Fruit fly (Drosophila melanogaster) whole organism, embryonic: ENCODE results near the gene Sf3b2.
A peak's percentile ranks its signal among the peaks of the same experiment; 100 is the strongest.

Experiments
- Abd-B ChIP-seq: fragments of 200-800 bp; sonication (Bioruptor generic); optimal IDR thresholded peaks from 2 replicates; lab custom pipeline; 2018; ENCODE audit warnings: missing biosample characterization, mild to moderate bottlenecking, missing genetic modification characterization, moderate library complexity
- Awh ChIP-seq: fragments of 200-800 bp; sonication (Bioruptor generic); IDR thresholded peaks from 2 replicates; pipeline ENCODE4, ENCODE4 v1.3.6; 2022; ENCODE audit warnings: missing biosample characterization, missing genetic modification characterization
- BEAF-32 ChIP-seq: fragments of 200-800 bp; sonication (Bioruptor generic); optimal IDR thresholded peaks from 3 replicates; lab custom pipeline; 2017; ENCODE audit warnings: missing biosample characterization, missing genetic modification characterization, mild to moderate bottlenecking, moderate library complexity, missing genetic modification reagents
- CG12071 ChIP-seq: fragments of 200-800 bp; sonication (Bioruptor generic); optimal IDR thresholded peaks from 3 replicates; lab custom pipeline; 2018; ENCODE audit warnings: missing biosample characterization, mild to moderate bottlenecking, missing genetic modification characterization
- CG12236 ChIP-seq: fragments of 200-800 bp; sonication (Bioruptor generic); optimal IDR thresholded peaks from 2 replicates; lab custom pipeline; 2016; ENCODE audit warnings: missing biosample characterization, missing genetic modification characterization
- CG14965 ChIP-seq: fragments of 200-800 bp; sonication (Bioruptor generic); optimal IDR thresholded peaks from 2 replicates; lab custom pipeline; 2016; ENCODE audit warnings: missing biosample characterization, missing genetic modification characterization, borderline replicate concordance
- CG15269 ChIP-seq: fragments of 200-800 bp; sonication (Bioruptor generic); optimal IDR thresholded peaks from 2 replicates; lab custom pipeline; 2018; ENCODE audit warnings: missing biosample characterization, mild to moderate bottlenecking, missing genetic modification characterization, moderate library complexity
- CG15479 ChIP-seq: fragments of 200-800 bp; sonication (Bioruptor generic); optimal IDR thresholded peaks from 3 replicates; lab custom pipeline; 2019; ENCODE audit warnings: missing biosample characterization, mild to moderate bottlenecking, missing genetic modification characterization, moderate library complexity
- CG15696 ChIP-seq: fragments of 200-800 bp; sonication (Bioruptor generic); optimal IDR thresholded peaks from 2 replicates; lab custom pipeline; 2019; ENCODE audit warnings: missing biosample characterization, mild to moderate bottlenecking, missing genetic modification characterization, moderate library complexity
- CG17359 ChIP-seq: fragments of 200-800 bp; sonication (Bioruptor generic); optimal IDR thresholded peaks from 3 replicates; lab custom pipeline; 2018; ENCODE audit warnings: missing biosample characterization, mild to moderate bottlenecking, missing genetic modification characterization, moderate library complexity
- CG17385 ChIP-seq: fragments of 200-800 bp; sonication (Bioruptor generic); optimal IDR thresholded peaks from 3 replicates; lab custom pipeline; 2018; ENCODE audit warnings: missing biosample characterization, mild to moderate bottlenecking, missing genetic modification characterization
- CG17612 ChIP-seq: fragments of 200-800 bp; sonication (Bioruptor generic); IDR thresholded peaks from 2 replicates; pipeline ENCODE4 v1.3.6; 2022; ENCODE audit warnings: missing biosample characterization, missing genetic modification characterization
- CG2120 ChIP-seq: fragments of 200-800 bp; sonication (Bioruptor generic); optimal IDR thresholded peaks from 3 replicates; lab custom pipeline; 2016; ENCODE audit warnings: missing biosample characterization, missing genetic modification characterization
- CG31365 ChIP-seq: fragments of 200-800 bp; sonication (Bioruptor generic); optimal IDR thresholded peaks from 2 replicates; lab custom pipeline; 2018; ENCODE audit warnings: missing biosample characterization, mild to moderate bottlenecking, missing genetic modification characterization
- CG3838 ChIP-seq: fragments of 200-800 bp; sonication (Bioruptor generic); optimal IDR thresholded peaks from 3 replicates; lab custom pipeline; 2016; ENCODE audit warnings: missing biosample characterization, missing genetic modification characterization
- CG5953 ChIP-seq: fragments of 200-800 bp; sonication (Bioruptor generic); IDR thresholded peaks from 2 replicates; pipeline ENCODE4 v1.3.6; 2022; ENCODE audit warnings: missing biosample characterization, missing genetic modification characterization
- CG6791 ChIP-seq: fragments of 200-800 bp; sonication (Bioruptor generic); IDR thresholded peaks from 3 replicates; pipeline ENCODE4 v1.3.6; 2022; ENCODE audit warnings: missing biosample characterization, missing genetic modification characterization; ENCODE audit not compliant: partially characterized antibody
- CG7745 ChIP-seq: fragments of 200-800 bp; sonication (Bioruptor generic); optimal IDR thresholded peaks from 2 replicates; lab custom pipeline; 2018; ENCODE audit warnings: missing biosample characterization, mild to moderate bottlenecking, missing genetic modification characterization, moderate library complexity
- CG7786 ChIP-seq: fragments of 200-800 bp; sonication (Bioruptor generic); optimal IDR thresholded peaks from 2 replicates; lab custom pipeline; 2016; ENCODE audit warnings: missing biosample characterization, missing genetic modification characterization
- CG8089 ChIP-seq: fragments of 200-800 bp; sonication (Bioruptor generic); optimal IDR thresholded peaks from 3 replicates; lab custom pipeline; 2016; ENCODE audit warnings: missing biosample characterization, missing genetic modification characterization
- CG8281 ChIP-seq: fragments of 200-800 bp; sonication (Bioruptor generic); optimal IDR thresholded peaks from 2 replicates; lab custom pipeline; 2018; ENCODE audit warnings: missing biosample characterization, mild to moderate bottlenecking, missing genetic modification characterization, moderate library complexity
- CG9437 ChIP-seq: fragments of 200-800 bp; sonication (Bioruptor generic); optimal IDR thresholded peaks from 2 replicates; lab custom pipeline; 2018; ENCODE audit warnings: missing biosample characterization, mild to moderate bottlenecking, missing genetic modification characterization
- CG9817 ChIP-seq: fragments of 200-800 bp; sonication (Bioruptor generic); optimal IDR thresholded peaks from 2 replicates; lab custom pipeline; 2018; ENCODE audit warnings: missing biosample characterization, mild to moderate bottlenecking, missing genetic modification characterization, moderate library complexity
- D ChIP-seq, 2 experiments: fragments of 200-800 bp in 1 of 2; fragments of >200 bp in 1 of 2; sonication (Bioruptor generic) in 1 of 2; optimal IDR thresholded peaks; 2 replicates in 1 of 2; 3 replicates in 1 of 2; lab custom pipeline; 2017; ENCODE audit warnings: mild to moderate bottlenecking in 1 of 2, missing biosample characterization in 1 of 2, missing genetic modification characterization in 1 of 2, missing genetic modification reagents in 1 of 2
- Dip3 ChIP-seq: fragments of 200-800 bp; sonication (Bioruptor generic); optimal IDR thresholded peaks from 3 replicates; lab custom pipeline; 2016; ENCODE audit warnings: missing biosample characterization, missing genetic modification characterization
- Dp ChIP-seq: fragments of 200-800 bp; sonication (Bioruptor generic); optimal IDR thresholded peaks from 2 replicates; lab custom pipeline; 2018; ENCODE audit warnings: missing biosample characterization, mild to moderate bottlenecking, missing genetic modification characterization, moderate library complexity
- Dref ChIP-seq: fragments of 200-800 bp; sonication (Bioruptor generic); IDR thresholded peaks from 2 replicates; pipeline ENCODE4 v1.3.6; 2022; ENCODE audit warnings: missing biosample characterization, missing genetic modification characterization
- Eip74EF ChIP-seq, 2 experiments: fragments of 200-800 bp in 1 of 2; fragments of >200 bp in 1 of 2; sonication (Bioruptor generic) in 1 of 2; optimal IDR thresholded peaks; 2 replicates each; lab custom pipeline; 2017 to 2019; ENCODE audit warnings: missing biosample characterization in 2 of 2, missing genetic modification characterization in 2 of 2, mild to moderate bottlenecking in 1 of 2, moderate library complexity in 1 of 2
- Hey ChIP-seq: fragments of 200-800 bp; sonication (Bioruptor generic); optimal IDR thresholded peaks from 3 replicates; lab custom pipeline; 2018; ENCODE audit warnings: missing biosample characterization, mild to moderate bottlenecking, missing genetic modification characterization
- Ssrp ChIP-seq: fragments of 200-800 bp; sonication (Bioruptor generic); optimal IDR thresholded peaks from 2 replicates; lab custom pipeline; 2018; ENCODE audit warnings: missing biosample characterization, mild to moderate bottlenecking, missing genetic modification characterization, moderate library complexity
- TFAM ChIP-seq: fragments of 200-800 bp; sonication (Bioruptor generic); optimal IDR thresholded peaks from 2 replicates; lab custom pipeline; 2017; ENCODE audit warnings: missing biosample characterization, missing genetic modification characterization, inconsistent platforms
- amos ChIP-seq: fragments of 200-800 bp; sonication (Bioruptor generic); IDR thresholded peaks from 2 replicates; pipeline ENCODE4 v1.3.6; 2022; ENCODE audit warnings: missing biosample characterization, missing genetic modification characterization; ENCODE audit not compliant: partially characterized antibody
- chn ChIP-seq: fragments of 200-800 bp; sonication (Bioruptor generic); optimal IDR thresholded peaks from 2 replicates; lab custom pipeline; 2016; ENCODE audit warnings: missing biosample characterization, missing genetic modification characterization
- da ChIP-seq: fragments of 200-800 bp; sonication (Bioruptor generic); optimal IDR thresholded peaks from 2 replicates; lab custom pipeline; 2016; ENCODE audit warnings: missing biosample characterization, missing genetic modification characterization
- dimm ChIP-seq: fragments of 200-800 bp; sonication (Bioruptor generic); IDR thresholded peaks from 2 replicates; pipeline ENCODE4 v1.3.6; 2022; ENCODE audit warnings: missing biosample characterization, missing genetic modification characterization
- dpn ChIP-seq, 2 experiments: fragments of 200-800 bp; sonication (Bioruptor generic); optimal IDR thresholded peaks; 3 replicates each; lab custom pipeline; 2016; ENCODE audit warnings: missing biosample characterization in 2 of 2, missing genetic modification characterization in 2 of 2
- fd3F ChIP-seq: fragments of 200-800 bp; sonication (Bioruptor generic); optimal IDR thresholded peaks from 2 replicates; lab custom pipeline; 2018; ENCODE audit warnings: missing biosample characterization, mild to moderate bottlenecking, missing genetic modification characterization, moderate library complexity
- kay ChIP-seq: fragments of 200-800 bp; sonication (Bioruptor generic); optimal IDR thresholded peaks from 2 replicates; lab custom pipeline; 2016; ENCODE audit warnings: missing biosample characterization, missing genetic modification characterization
- lbe ChIP-seq: fragments of 200-800 bp; sonication (Bioruptor generic); optimal IDR thresholded peaks from 2 replicates; lab custom pipeline; 2016; ENCODE audit warnings: missing biosample characterization, mild to moderate bottlenecking, missing genetic modification characterization
- nom ChIP-seq: fragments of 200-800 bp; sonication (Bioruptor generic); optimal IDR thresholded peaks from 2 replicates; lab custom pipeline; 2017; ENCODE audit warnings: missing biosample characterization, missing genetic modification characterization, mild to moderate bottlenecking, moderate library complexity, missing genetic modification reagents
- otp ChIP-seq: fragments of 200-800 bp; sonication (Bioruptor generic); IDR thresholded peaks from 3 replicates; pipeline ENCODE4, ENCODE4 v1.3.6; 2022; ENCODE audit warnings: missing biosample characterization, missing genetic modification characterization
- pan ChIP-seq, 4 experiments: fragments of >200 bp in 3 of 4; fragments of 200-800 bp in 1 of 4; sonication (Bioruptor generic) in 1 of 4; optimal IDR thresholded peaks in 3 of 4; IDR thresholded peaks in 1 of 4; 2 replicates each; pipeline versions ENCODE4 v1.3.6 to Lab custom; 2017 to 2022; ENCODE audit warnings: missing biosample characterization in 2 of 4, missing genetic modification characterization in 2 of 4, mixed read lengths in 1 of 4
- sd ChIP-seq: fragments of 200-800 bp; sonication (Bioruptor generic); optimal IDR thresholded peaks from 3 replicates; lab custom pipeline; 2018; ENCODE audit warnings: missing biosample characterization, mild to moderate bottlenecking, missing genetic modification characterization, moderate library complexity
- sens-2 ChIP-seq: fragments of 200-800 bp; sonication (Bioruptor generic); IDR thresholded peaks from 2 replicates; pipeline ENCODE4 v1.3.6; 2022; ENCODE audit warnings: missing biosample characterization, missing genetic modification characterization
- tgo ChIP-seq: fragments of 200-800 bp; sonication (Bioruptor generic); IDR thresholded peaks from 3 replicates; pipeline ENCODE4 v1.3.6; 2022; ENCODE audit warnings: missing biosample characterization, missing genetic modification characterization
- trh ChIP-seq: fragments of 200-800 bp; sonication (Bioruptor generic); optimal IDR thresholded peaks from 2 replicates; lab custom pipeline; 2016; ENCODE audit warnings: missing biosample characterization, missing genetic modification characterization
- vfl ChIP-seq: fragments of 200-800 bp; sonication (Bioruptor generic); optimal IDR thresholded peaks from 2 replicates; lab custom pipeline; 2016; ENCODE audit warnings: missing biosample characterization, missing genetic modification characterization
- wek ChIP-seq: fragments of 200-800 bp; sonication (Bioruptor generic); optimal IDR thresholded peaks from 3 replicates; lab custom pipeline; 2018; ENCODE audit warnings: missing biosample characterization, mild to moderate bottlenecking, missing genetic modification characterization, moderate library complexity
- zfh2 ChIP-seq: fragments of 200-800 bp; sonication (Bioruptor generic); optimal IDR thresholded peaks from 2 replicates; lab custom pipeline; 2016; ENCODE audit warnings: missing biosample characterization, missing genetic modification characterization

Sf3b2 gene

dm6 chr2L:3003399-3003798 is 25.6 kb downstream of the Sf3b2 start (continued):
- TF ChIP-seq CG9437 (GFP tag; lab: Kevin White, UChicago), result peak; percentile 40
- no peak for TF ChIP-seq CG15479 (GFP tag; lab: Kevin White, UChicago)
- TF ChIP-seq CG14965 (GFP tag; lab: Kevin White, UChicago), result no peak
- no peak for TF ChIP-seq Dref (GFP tag; lab: Robert Waterston, UW)
- no peak for TF ChIP-seq Dp (GFP tag; lab: Kevin White, UChicago)
- TF ChIP-seq dpn (GFP tag; optimal IDR thresholded peaks at IDR 0.05; lab: Kevin White, UChicago), result peak in 1 of 2 experiments; percentile 41
- TF ChIP-seq Hey (tag; lab: Kevin White, UChicago), result no peak
- no peak for TF ChIP-seq da (GFP tag; lab: Kevin White, UChicago)
- no peak for TF ChIP-seq zfh2 (GFP tag; lab: Kevin White, UChicago)
- TF ChIP-seq Awh, result no peak
- no peak for TF ChIP-seq nom (GFP tag; lab: Kevin White, UChicago)
- TF ChIP-seq sd (tag; lab: Kevin White, UChicago), result peak; percentile 20
- TF ChIP-seq CG8089 (GFP tag; lab: Kevin White, UChicago), result no peak
- TF ChIP-seq kay (GFP tag; lab: Kevin White, UChicago), result no peak
- no peak for TF ChIP-seq vfl (GFP tag; lab: Kevin White, UChicago)
- TF ChIP-seq CG12071, result peak; percentile 68
- no peak for TF ChIP-seq dimm (GFP tag; lab: Robert Waterston, UW)
- TF ChIP-seq otp (GFP tag; lab: Robert Waterston, UW), result peak; percentile 58; the same call in 1 of the 3 replicates
- peak; percentile 62 for TF ChIP-seq CG5953 (GFP tag; lab: Robert Waterston, UW)
- TF ChIP-seq fd3F (GFP tag; lab: Kevin White, UChicago), result peak; percentile 6
- TF ChIP-seq sens-2 (GFP tag; lab: Robert Waterston, UW), result no peak
- no peak for TF ChIP-seq trh (GFP tag; lab: Kevin White, UChicago)
- no peak for TF ChIP-seq D (optimal IDR thresholded peaks at IDR 0.05; lab: Kevin White, UChicago)
- TF ChIP-seq D (GFP tag; optimal IDR thresholded peaks at IDR 0.05; lab: Kevin White, UChicago), result peak; percentile 57
- TF ChIP-seq BEAF-32, result no peak
- no peak for TF ChIP-seq CG17612 (GFP tag; lab: Robert Waterston, UW)
- no peak for TF ChIP-seq amos
- no peak for TF ChIP-seq pan (optimal IDR thresholded peaks at IDR 0.05; lab: Kevin White, UChicago)
- peak in 1 of 2 experiments; percentile 50 for TF ChIP-seq pan (GFP tag; optimal IDR thresholded peaks at IDR 0.05 in 1 of 2, IDR thresholded peaks at IDR 0.05 in 1 of 2)
- peak; percentile 59 for TF ChIP-seq CG15269 (tag; lab: Kevin White, UChicago)
- no peak; the same call in 2 of the 3 replicates for TF ChIP-seq tgo
- peak; percentile 25 for TF ChIP-seq wek (GFP tag; lab: Kevin White, UChicago)
- TF ChIP-seq CG9817 (tag; lab: Kevin White, UChicago), result peak; percentile 10
- TF ChIP-seq CG15696 (tag; lab: Kevin White, UChicago), result no peak
- no peak for TF ChIP-seq lbe (GFP tag; lab: Kevin White, UChicago)
- TF ChIP-seq CG12236 (GFP tag; lab: Kevin White, UChicago), result no peak
- no peak for TF ChIP-seq CG7745 (tag; lab: Kevin White, UChicago)
- TF ChIP-seq Abd-B, result peak; percentile 48
- peak; percentile 50 for TF ChIP-seq Ssrp (tag; lab: Kevin White, UChicago)
- TF ChIP-seq CG17385 (GFP tag; lab: Kevin White, UChicago), result peak; percentile 59
- TF ChIP-seq CG7786 (GFP tag; lab: Kevin White, UChicago), result no peak
- no peak for TF ChIP-seq TFAM (GFP tag; lab: Kevin White, UChicago)
- TF ChIP-seq CG17359, result peak; percentile 80
- TF ChIP-seq CG6791 (GFP tag; lab: Robert Waterston, UW), result no peak
- no peak for TF ChIP-seq CG31365 (tag; lab: Kevin White, UChicago)
- TF ChIP-seq CG8281 (tag; lab: Kevin White, UChicago), result peak; percentile 15
- peak in 1 of 2 experiments; percentile 74 for TF ChIP-seq Eip74EF (GFP tag; optimal IDR thresholded peaks at IDR 0.05; lab: Kevin White, UChicago)
- TF ChIP-seq CG3838 (GFP tag; lab: Kevin White, UChicago), result no peak
- no peak for TF ChIP-seq chn (GFP tag; lab: Kevin White, UChicago)
- TF ChIP-seq Dip3, result no peak
- no peak for TF ChIP-seq CG2120
